Fruit fly (Drosophila melanogaster): ENCODE results near the gene nod.
"Not testable (repeated sequence)": the region's sequence is repeated elsewhere in the genome, so short reads cannot be mapped to it uniquely, and the experiment has no call there.

DNA sequence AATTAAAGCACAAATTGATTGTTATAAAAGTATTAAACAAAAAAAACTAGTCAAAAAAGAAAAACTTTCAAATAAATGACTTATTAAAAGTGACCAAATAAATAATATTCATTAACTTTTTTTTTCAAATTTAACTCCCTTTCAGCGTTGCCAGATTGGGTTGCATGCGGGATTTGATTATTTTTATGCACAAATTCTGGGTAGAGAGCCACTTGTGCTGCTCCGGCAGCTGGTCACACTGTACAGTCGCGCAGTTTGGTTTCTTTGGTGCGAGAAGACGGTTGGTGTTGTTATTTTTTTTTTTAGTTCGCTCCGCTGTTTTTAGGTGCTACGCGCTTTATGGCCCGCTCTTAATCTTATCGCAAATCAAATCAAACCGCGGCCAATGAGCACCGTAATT is 19.0 kb downstream of the nod start, which contains the start of gene rho-4:
- TF ChIP-seq cnc (optimal IDR thresholded peaks at IDR 0.05); toe (GFP tag; optimal IDR thresholded peaks at IDR 0.05); CG7045 (GFP tag; optimal IDR thresholded peaks at IDR 0.05); CG14711 (tag; optimal IDR thresholded peaks at IDR 0.05); ovo (GFP tag; optimal IDR thresholded peaks at IDR 0.05): not testable (repeated sequence)
